Worm (Caenorhabditis elegans) whole organism, mixed stage, embryonic: Measurements from ENCODE around the gene try-5.

ENCODE experiments used
- elt-1 ChIP-seq: sonication (generic microtip); optimal IDR thresholded peaks from 2 replicates; lab custom pipeline; 2017; ENCODE audit warnings: missing genetic modification characterization, mild to moderate bottlenecking, missing compliant biosample characterization, antibody characterized with exemption, moderate library complexity, borderline replicate concordance; ENCODE audit not compliant: insufficient read depth
- elt-3 ChIP-seq: fragments of 150-350 bp; optimal IDR thresholded peaks from 2 replicates; lab custom pipeline; 2014; ENCODE audit warnings: missing biosample characterization, missing genetic modification characterization
- lsy-2 ChIP-seq: fragments of 150-350 bp; optimal IDR thresholded peaks from 2 replicates; lab custom pipeline; 2014; ENCODE audit warnings: missing biosample characterization, missing genetic modification characterization
- nhr-237 ChIP-seq: fragments of 150-350 bp; optimal IDR thresholded peaks from 2 replicates; lab custom pipeline; 2014; ENCODE audit warnings: missing biosample characterization, missing genetic modification characterization
- nhr-28 ChIP-seq: fragments of 150-350 bp; optimal IDR thresholded peaks from 2 replicates; lab custom pipeline; 2014; ENCODE audit warnings: missing biosample characterization, missing genetic modification characterization
- sem-2 ChIP-seq: fragments of 200-800 bp; sonication (Bioruptor generic); optimal IDR thresholded peaks from 2 replicates; lab custom pipeline; 2018; ENCODE audit warnings: mild to moderate bottlenecking, missing genetic modification characterization, missing compliant biosample characterization
- snpc-4 ChIP-seq: fragments of 150-350 bp; optimal IDR thresholded peaks from 2 replicates; lab custom pipeline; 2014; ENCODE audit warnings: missing biosample characterization, missing genetic modification characterization
- ztf-11 ChIP-seq: fragments of 150-350 bp; optimal IDR thresholded peaks from 2 replicates; lab custom pipeline; 2014; ENCODE audit warnings: missing biosample characterization, missing genetic modification characterization

DNA sequence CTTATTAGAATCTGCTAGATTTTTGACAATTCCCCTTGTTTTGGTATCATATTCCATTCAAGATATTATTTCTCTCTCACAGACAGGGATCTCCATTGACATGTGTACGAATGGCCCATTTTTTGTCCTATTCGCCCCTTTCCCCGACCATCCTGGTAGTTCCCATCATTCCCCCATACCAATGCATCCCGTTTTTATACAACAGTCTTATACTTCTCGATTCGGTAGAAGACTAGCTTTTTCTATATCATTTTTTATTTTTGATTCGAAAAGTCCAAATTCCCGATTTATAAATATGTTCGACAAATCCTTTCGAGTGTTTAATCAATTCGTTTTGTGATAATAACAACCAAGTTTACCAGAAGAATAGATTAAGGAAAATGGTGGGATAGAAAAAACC lies 19.9 kb upstream of the try-5 start:
- TF ChIP-seq ztf-11 (tag; lab: Kevin White, UChicago) (no peak), nhr-237 (no peak), nhr-28 (no peak), elt-1 (tag; lab: Kevin White, UChicago) (no peak), lsy-2 (tag; lab: Kevin White, UChicago) (no peak), snpc-4 (tag; lab: Kevin White, UChicago) (no peak), elt-3 (tag; lab: Kevin White, UChicago) (no peak), sem-2 (GFP tag; lab: Kevin White, UChicago) (no peak)
